Worm (Caenorhabditis elegans) whole organism, young adult: ENCODE measurements around the gene chup-1.
A peak's percentile ranks its signal among the peaks of the same experiment; 100 is the strongest.

Experiments
- F37B4.10 ChIP-seq: fragments of 200-800 bp; sonication (Bioruptor generic); IDR thresholded peaks from 2 replicates; pipeline ENCODE4 v1.3.6; 2022; ENCODE audit warnings: missing genetic modification characterization, missing compliant biosample characterization
- F55B11.4 ChIP-seq: sonication (generic microtip); optimal IDR thresholded peaks from 2 replicates; lab custom pipeline; 2016; ENCODE audit warnings: missing compliant biosample characterization, missing genetic modification characterization, borderline replicate concordance; ENCODE audit not compliant: insufficient read depth
- ama-1 ChIP-seq, 3 experiments: fragments of 150-350 bp in 1 of 3; sonication (generic microtip) in 2 of 3; optimal IDR thresholded peaks; 2 replicates each; lab custom pipeline; 2014 to 2018; ENCODE audit warnings: missing biosample characterization in 2 of 3, missing genetic modification characterization in 2 of 3, missing genetic modification reagents in 2 of 3
- attf-3 ChIP-seq: fragments of 200-800 bp; sonication (Bioruptor generic); conservative IDR thresholded peaks from 2 replicates; pipeline ENCODE4 v1.3.6; 2022; ENCODE audit warnings: missing genetic modification reagents, missing genetic modification characterization, missing compliant biosample characterization
- ccch-3 ChIP-seq: fragments of 200-800 bp; sonication (Bioruptor generic); optimal IDR thresholded peaks from 2 replicates; lab custom pipeline; 2018; ENCODE audit warnings: mild to moderate bottlenecking, missing genetic modification characterization, missing compliant biosample characterization
- chd-7 ChIP-seq: sonication (generic microtip); optimal IDR thresholded peaks from 2 replicates; lab custom pipeline; 2016; ENCODE audit warnings: mild to moderate bottlenecking, missing genetic modification characterization, moderate library complexity, missing compliant biosample characterization
- madf-6 ChIP-seq: fragments of 200-800 bp; sonication (Bioruptor generic); IDR thresholded peaks from 2 replicates; pipeline ENCODE4 v1.3.6; 2022; ENCODE audit warnings: missing genetic modification reagents, missing genetic modification characterization, missing compliant biosample characterization
- mcd-1 ChIP-seq: fragments of 200-800 bp; sonication (Bioruptor generic); IDR thresholded peaks from 2 replicates; pipeline ENCODE4 v1.3.6; 2022; ENCODE audit warnings: missing genetic modification reagents, missing genetic modification characterization, missing compliant biosample characterization
- mxl-1 ChIP-seq: sonication (generic microtip); optimal IDR thresholded peaks from 2 replicates; lab custom pipeline; 2016; ENCODE audit warnings: missing genetic modification characterization, missing compliant biosample characterization
- nfya-1 ChIP-seq: sonication (generic microtip); optimal IDR thresholded peaks from 2 replicates; lab custom pipeline; 2017; ENCODE audit warnings: antibody characterized with exemption, missing compliant biosample characterization, missing genetic modification characterization, borderline replicate concordance; ENCODE audit not compliant: insufficient read depth
- nhr-80 ChIP-seq: sonication (generic microtip); optimal IDR thresholded peaks from 2 replicates; lab custom pipeline; 2016; ENCODE audit warnings: missing genetic modification characterization, missing compliant biosample characterization
- pha-4 ChIP-seq: fragments of 150-350 bp; sonication (generic microtip); optimal IDR thresholded peaks from 2 replicates; lab custom pipeline; 2014; ENCODE audit warnings: missing biosample characterization, missing genetic modification reagents, missing genetic modification characterization
- snpc-4 ChIP-seq, 5 experiments: fragments of 150-350 bp in 1 of 5; sonication (generic microtip) in 4 of 5; optimal IDR thresholded peaks; 2 replicates each; lab custom pipeline; 2014 to 2018; ENCODE audit warnings: missing genetic modification characterization in 5 of 5, missing biosample characterization in 3 of 5, antibody characterized with exemption in 2 of 5, mild to moderate bottlenecking in 2 of 5, missing compliant biosample characterization in 2 of 5, missing genotype in 2 of 5, moderate library complexity in 2 of 5, missing genetic modification reagents in 1 of 5
- sptf-2 ChIP-seq: fragments of 200-800 bp; sonication (Bioruptor generic); optimal IDR thresholded peaks from 2 replicates; lab custom pipeline; 2018; ENCODE audit warnings: mild to moderate bottlenecking, missing genetic modification characterization, missing compliant biosample characterization

DNA sequence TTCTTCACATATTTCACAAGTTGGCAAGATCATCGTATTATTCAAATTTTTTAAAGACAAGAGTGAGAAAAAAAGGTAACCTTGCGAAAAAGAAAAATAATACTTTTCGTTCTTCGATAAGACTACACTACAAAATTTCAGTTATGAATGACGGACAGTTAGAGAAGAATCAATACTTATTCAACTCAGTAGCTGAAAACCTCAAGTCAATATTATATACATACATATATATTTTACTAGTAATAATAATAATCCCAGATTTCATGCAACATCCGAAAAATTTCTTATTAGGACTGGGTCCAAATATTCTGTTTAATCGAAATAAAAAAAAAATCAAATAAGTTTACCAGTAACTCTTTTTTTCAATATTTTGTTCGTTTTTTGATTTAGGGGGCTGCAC, 39.2 kb downstream of the chup-1 start, which contains the start of gene C28G1.6:
- no peak for TF ChIP-seq ama-1 (optimal IDR thresholded peaks at IDR 0.05; lab: Kevin White, UChicago)
- no peak for TF ChIP-seq ama-1 (GFP tag; optimal IDR thresholded peaks at IDR 0.05; lab: Kevin White, UChicago)
- no peak for TF ChIP-seq nfya-1 (tag; lab: Kevin White, UChicago)
- peak; percentile 33 for TF ChIP-seq nhr-80 (tag; lab: Kevin White, UChicago)
- TF ChIP-seq mxl-1 (tag; lab: Kevin White, UChicago): no peak
- no peak for TF ChIP-seq attf-3 (GFP tag; lab: Robert Waterston, UW)
- no peak for TF ChIP-seq snpc-4 (GFP tag; optimal IDR thresholded peaks at IDR 0.05; lab: Kevin White, UChicago)
- no peak for TF ChIP-seq snpc-4 (tag; optimal IDR thresholded peaks at IDR 0.05; lab: Kevin White, UChicago)
- TF ChIP-seq sptf-2 (GFP tag; lab: Kevin White, UChicago): no peak
- TF ChIP-seq F55B11.4 (tag; lab: Kevin White, UChicago): no peak
- no peak for TF ChIP-seq pha-4
- TF ChIP-seq F37B4.10 (GFP tag; lab: Robert Waterston, UW): no peak
- TF ChIP-seq ccch-3 (GFP tag; lab: Kevin White, UChicago): no peak
- no peak for TF ChIP-seq chd-7 (tag; lab: Kevin White, UChicago)
- TF ChIP-seq mcd-1 (GFP tag; lab: Robert Waterston, UW): no peak
- TF ChIP-seq madf-6: no peak
